Worm (Caenorhabditis elegans) whole organism, young adult: ENCODE results near the gene acl-5.

Source experiments
- C06A6.2 ChIP-seq: fragments of 200-800 bp; sonication (Bioruptor generic); conservative IDR thresholded peaks from 2 replicates; pipeline ENCODE4 v1.3.6; 2022; ENCODE audit warnings: missing genetic modification characterization, missing compliant biosample characterization
- F55B11.4 ChIP-seq: sonication (generic microtip); optimal IDR thresholded peaks from 2 replicates; lab custom pipeline; 2016; ENCODE audit warnings: missing compliant biosample characterization, missing genetic modification characterization, borderline replicate concordance; ENCODE audit not compliant: insufficient read depth
- ama-1 ChIP-seq, 3 experiments: fragments of 150-350 bp in 1 of 3; sonication (generic microtip) in 2 of 3; optimal IDR thresholded peaks; 2 replicates each; lab custom pipeline; 2014 to 2018; ENCODE audit warnings: missing biosample characterization in 2 of 3, missing genetic modification characterization in 2 of 3, missing genetic modification reagents in 2 of 3
- nhr-120 ChIP-seq: fragments of 200-800 bp; sonication (Bioruptor generic); IDR thresholded peaks from 2 replicates; pipeline ENCODE4 v1.3.6; 2022; ENCODE audit warnings: missing genetic modification characterization, missing compliant biosample characterization
- unc-62 ChIP-seq: fragments of 150-350 bp; optimal IDR thresholded peaks from 2 replicates; lab custom pipeline; 2014; ENCODE audit warnings: missing biosample characterization, missing genetic modification reagents, missing genetic modification characterization

- TF ChIP-seq unc-62 (GFP tag; lab: Kevin White, UChicago): no peak
- no peak for TF ChIP-seq nhr-120 (GFP tag; lab: Robert Waterston, UW)
- no peak for TF ChIP-seq F55B11.4
- no peak for TF ChIP-seq ama-1 (optimal IDR thresholded peaks at IDR 0.05; lab: Kevin White, UChicago)
- no peak for TF ChIP-seq ama-1 (GFP tag; optimal IDR thresholded peaks at IDR 0.05; lab: Kevin White, UChicago)
- no peak for TF ChIP-seq C06A6.2 (GFP tag; lab: Robert Waterston, UW)
Observed at ce11 chrX:10355650-10356049, 28.4 kb upstream of the acl-5 start, which contains the start of gene R07E3.7.
